Fruit fly (Drosophila melanogaster): ENCODE data around the gene cype.
A peak's percentile ranks its signal among the peaks of the same experiment; 100 is the strongest.

DNA sequence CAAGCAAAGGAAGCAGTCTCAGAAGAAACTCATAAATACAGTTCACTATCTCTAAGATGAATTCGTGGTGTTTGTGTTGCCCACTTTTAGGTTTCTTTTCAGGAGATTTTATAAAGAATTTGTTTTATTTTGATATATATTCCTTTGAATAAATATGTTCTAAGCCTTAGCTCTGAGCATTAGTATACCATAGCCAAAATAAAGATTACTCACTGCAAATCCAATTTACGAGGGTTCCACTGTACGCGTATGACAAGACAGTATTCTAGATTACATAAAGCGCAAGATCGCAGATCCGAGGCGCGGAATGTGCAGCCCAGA lies 34.4 kb upstream of the cype start:
- TF ChIP-seq acj6 (GFP tag; optimal IDR thresholded peaks at IDR 0.05) (peak; percentile 94), achi (GFP tag; optimal IDR thresholded peaks at IDR 0.05) (peak; percentile 92)
